Fruit fly (Drosophila melanogaster) whole organism, adult: Measurements from ENCODE around the gene CG13078.

Source experiments
- CG11617 ChIP-seq: fragments of 200-800 bp; sonication (Bioruptor generic); optimal IDR thresholded peaks from 2 replicates; lab custom pipeline; 2017; ENCODE audit warnings: mild to moderate bottlenecking, missing biosample characterization, missing genetic modification reagents, missing genetic modification characterization
- CG12768 ChIP-seq: fragments of 200-800 bp; sonication (Bioruptor generic); optimal IDR thresholded peaks from 2 replicates; lab custom pipeline; 2017; ENCODE audit warnings: missing biosample characterization, missing genetic modification characterization, mild to moderate bottlenecking, moderate library complexity, missing genetic modification reagents
- CG14711 ChIP-seq: fragments of 200-800 bp; sonication (Bioruptor generic); optimal IDR thresholded peaks from 2 replicates; lab custom pipeline; 2018; ENCODE audit warnings: missing biosample characterization, mild to moderate bottlenecking, missing genetic modification characterization, moderate library complexity
- CG1620 ChIP-seq: fragments of 200-800 bp; sonication (Bioruptor generic); optimal IDR thresholded peaks from 2 replicates; lab custom pipeline; 2016; ENCODE audit warnings: missing biosample characterization, missing genetic modification characterization
- CG33017 ChIP-seq: fragments of 200-800 bp; sonication (Bioruptor generic); optimal IDR thresholded peaks from 2 replicates; lab custom pipeline; 2018; ENCODE audit warnings: missing biosample characterization, mild to moderate bottlenecking, missing genetic modification characterization, moderate library complexity
- CG5204 ChIP-seq: fragments of 200-800 bp; sonication (Bioruptor generic); optimal IDR thresholded peaks from 2 replicates; lab custom pipeline; 2016; ENCODE audit warnings: missing biosample characterization, missing genetic modification characterization
- CG7045 ChIP-seq: fragments of 200-800 bp; sonication (Bioruptor generic); optimal IDR thresholded peaks from 2 replicates; lab custom pipeline; 2017; ENCODE audit warnings: missing biosample characterization, mild to moderate bottlenecking, missing genetic modification characterization
- CG7101 ChIP-seq: fragments of 200-800 bp; sonication (Bioruptor generic); optimal IDR thresholded peaks from 2 replicates; lab custom pipeline; 2018; ENCODE audit warnings: missing biosample characterization, mild to moderate bottlenecking, missing genetic modification characterization, moderate library complexity
- Clk ChIP-seq: fragments of 200-800 bp; sonication (Bioruptor generic); optimal IDR thresholded peaks from 2 replicates; lab custom pipeline; 2017; ENCODE audit warnings: missing biosample characterization, missing genetic modification characterization
- Crg-1 ChIP-seq: fragments of 200-800 bp; sonication (Bioruptor generic); optimal IDR thresholded peaks from 2 replicates; lab custom pipeline; 2016; ENCODE audit warnings: missing biosample characterization, missing genetic modification characterization
- Hr96 ChIP-seq: fragments of 200-800 bp; sonication (Bioruptor generic); optimal IDR thresholded peaks from 2 replicates; lab custom pipeline; 2016; ENCODE audit warnings: missing biosample characterization, missing genetic modification characterization
- Mnt ChIP-seq: fragments of 200-800 bp; sonication (Bioruptor generic); optimal IDR thresholded peaks from 2 replicates; lab custom pipeline; 2016; ENCODE audit warnings: missing biosample characterization, mild to moderate bottlenecking, missing genetic modification characterization
- bab1 ChIP-seq: fragments of 200-800 bp; sonication (Bioruptor generic); optimal IDR thresholded peaks from 3 replicates; lab custom pipeline; 2019; ENCODE audit warnings: missing biosample characterization, mild to moderate bottlenecking, missing genetic modification characterization, moderate library complexity
- cic ChIP-seq: fragments of 200-800 bp; sonication (Bioruptor generic); optimal IDR thresholded peaks from 2 replicates; lab custom pipeline; 2017; ENCODE audit warnings: missing biosample characterization, mild to moderate bottlenecking, missing genetic modification characterization, moderate library complexity
- cnc ChIP-seq, 2 experiments: fragments of >200 bp; optimal IDR thresholded peaks; 2 replicates each; lab custom pipeline; 2017
- kay ChIP-seq: fragments of 200-800 bp; sonication (Bioruptor generic); peaks from one replicate; lab custom pipeline; 2016; ENCODE audit warnings: missing biosample characterization, missing genetic modification characterization, borderline replicate concordance
- ovo ChIP-seq: fragments of 200-800 bp; sonication (Bioruptor generic); optimal IDR thresholded peaks from 2 replicates; lab custom pipeline; 2016; ENCODE audit warnings: missing biosample characterization, missing genetic modification characterization
- pad ChIP-seq: fragments of 200-800 bp; sonication (Bioruptor generic); optimal IDR thresholded peaks from 3 replicates; lab custom pipeline; 2017; ENCODE audit warnings: missing biosample characterization, missing genetic modification characterization, mild to moderate bottlenecking, moderate library complexity, missing genetic modification reagents
- tj ChIP-seq: fragments of 200-800 bp; sonication (Bioruptor generic); optimal IDR thresholded peaks from 3 replicates; lab custom pipeline; 2017; ENCODE audit warnings: missing biosample characterization, mild to moderate bottlenecking, missing genetic modification characterization, moderate library complexity
- toe ChIP-seq: fragments of 200-800 bp; sonication (Bioruptor generic); optimal IDR thresholded peaks from 2 replicates; lab custom pipeline; 2016; ENCODE audit warnings: missing biosample characterization, missing genetic modification characterization

The CG13078 gene

DNA sequence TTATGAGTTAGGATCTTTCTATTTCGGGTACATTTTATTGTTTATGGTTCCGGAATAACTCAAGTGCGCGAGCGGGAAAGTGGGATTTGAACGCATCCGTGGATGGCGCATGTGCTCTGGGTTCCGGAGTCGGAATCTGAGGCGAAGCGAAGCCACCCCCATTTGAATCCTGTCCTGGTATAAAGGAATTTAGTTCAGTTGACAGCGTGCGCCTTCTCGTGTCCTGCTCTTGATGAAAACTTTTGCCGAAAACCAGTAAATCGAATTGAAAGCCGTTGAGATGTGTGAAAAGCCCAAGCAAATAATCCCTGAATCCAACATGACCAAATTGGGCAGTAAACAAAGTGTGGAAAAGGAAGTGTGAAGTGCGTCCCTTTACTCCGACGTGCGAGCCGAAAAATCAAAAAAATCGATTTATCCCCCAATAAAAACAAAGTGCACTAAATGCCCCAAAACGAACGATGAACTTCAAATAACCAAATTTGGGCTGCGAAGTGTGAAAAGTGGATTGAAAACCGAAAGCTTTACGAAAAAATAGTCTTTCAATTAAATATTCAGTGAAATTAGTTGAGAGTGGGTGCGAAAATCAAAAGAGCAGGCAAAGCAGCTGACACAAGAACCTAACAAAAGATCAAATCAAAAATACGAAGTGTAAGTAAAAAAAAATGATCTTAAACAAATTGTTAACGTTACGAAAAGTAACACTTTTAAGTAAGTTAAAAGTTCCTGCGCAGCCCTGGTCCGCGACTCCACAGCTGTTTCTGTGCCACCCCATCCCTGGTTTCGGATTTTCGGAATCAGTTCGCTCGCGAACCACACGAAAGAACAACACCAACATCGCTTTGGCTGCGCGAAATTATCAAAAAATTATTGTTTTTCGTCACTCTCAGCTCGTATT lies 23.0 kb downstream of the CG13078 start, which contains the start of gene Lar:
Gene Lar (plus strand): TSS at position 188 of the 898 bp plus-strand sequence.
- peak; percentile 19 for TF ChIP-seq CG14711 (tag; lab: Kevin White, UChicago)
- peak; percentile 32 for TF ChIP-seq CG33017
- peak; percentile 1 for TF ChIP-seq pad (GFP tag; lab: Kevin White, UChicago)
- peak; percentile 56 for TF ChIP-seq toe (GFP tag; lab: Kevin White, UChicago)
- TF ChIP-seq Mnt (GFP tag; lab: Kevin White, UChicago) = peak; percentile 38
- no peak for TF ChIP-seq CG1620 (GFP tag; lab: Kevin White, UChicago)
- TF ChIP-seq tj = peak; percentile 43
- no peak for TF ChIP-seq cnc (optimal IDR thresholded peaks at IDR 0.05; lab: Kevin White, UChicago)
- peak; percentile 60 for TF ChIP-seq Crg-1 (GFP tag; lab: Kevin White, UChicago)
- TF ChIP-seq Hr96 = peak; percentile 47
- TF ChIP-seq CG7045 = peak; percentile 34
- peak; percentile 23 for TF ChIP-seq Clk (GFP tag; lab: Kevin White, UChicago)
- TF ChIP-seq ovo (GFP tag; lab: Kevin White, UChicago) = no peak
- no peak for TF ChIP-seq CG5204 (GFP tag; lab: Kevin White, UChicago)
- TF ChIP-seq kay (GFP tag; lab: Kevin White, UChicago) = no peak
- TF ChIP-seq CG7101 (tag; lab: Kevin White, UChicago) = peak; percentile 63
- peak; percentile 61 for TF ChIP-seq CG11617 (GFP tag; lab: Kevin White, UChicago)
- peak; percentile 27 for TF ChIP-seq bab1 (GFP tag; lab: Kevin White, UChicago)
- TF ChIP-seq cic (GFP tag; lab: Kevin White, UChicago) = peak; percentile 72
- peak; percentile 46 for TF ChIP-seq CG12768 (GFP tag; lab: Kevin White, UChicago)

DNA sequence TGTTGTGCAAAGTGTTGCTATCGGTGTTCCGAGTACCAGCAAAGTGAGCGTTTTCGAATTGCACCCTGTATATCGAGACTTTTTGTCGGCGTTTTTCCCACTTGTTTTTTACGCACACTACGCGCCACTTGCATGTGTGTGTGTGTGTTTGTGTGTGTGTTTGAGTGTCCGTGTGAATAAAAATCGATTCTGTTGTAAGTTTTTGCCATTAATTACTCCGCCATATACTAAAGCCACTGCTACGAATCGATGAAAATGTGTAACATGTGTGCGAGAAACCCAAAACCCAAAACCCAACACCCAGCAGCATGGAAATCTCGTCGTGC lies 23.6 kb downstream of the CG13078 start:
- TF ChIP-seq cic (GFP tag; lab: Kevin White, UChicago) (peak; percentile 38), tj (peak; percentile 14), cnc (optimal IDR thresholded peaks at IDR 0.05; lab: Kevin White, UChicago) (no peak), Mnt (GFP tag; lab: Kevin White, UChicago) (no peak), CG7101 (tag; lab: Kevin White, UChicago) (no peak), kay (GFP tag; lab: Kevin White, UChicago) (no peak)

DNA sequence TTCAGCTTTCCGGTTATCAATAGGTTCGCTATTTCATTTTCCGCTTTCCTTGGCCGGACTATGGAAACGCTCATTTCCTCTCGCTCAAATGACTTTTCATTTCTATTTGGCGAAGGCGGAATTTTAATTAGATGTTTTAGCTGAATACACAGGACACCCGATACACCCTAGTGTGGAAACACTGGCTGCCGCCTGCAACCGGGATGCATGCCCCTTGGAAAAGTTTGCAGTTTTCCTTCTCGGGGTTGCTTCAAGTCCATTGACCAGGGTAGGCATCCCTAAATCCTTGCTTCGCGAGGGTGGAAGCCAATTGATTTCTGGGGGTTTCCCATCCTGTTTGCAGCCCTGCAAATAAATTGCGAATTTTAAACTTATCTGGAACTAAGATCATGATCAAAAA lies 25.2 kb downstream of the CG13078 start:
- TF ChIP-seq ovo (GFP tag; lab: Kevin White, UChicago) = no peak
- TF ChIP-seq CG11617 (GFP tag; lab: Kevin White, UChicago) = no peak
- no peak for TF ChIP-seq cnc (optimal IDR thresholded peaks at IDR 0.05; lab: Kevin White, UChicago)
- TF ChIP-seq CG14711 (tag; lab: Kevin White, UChicago) = no peak
- no peak for TF ChIP-seq Crg-1 (GFP tag; lab: Kevin White, UChicago)
- no peak for TF ChIP-seq toe (GFP tag; lab: Kevin White, UChicago)
- TF ChIP-seq CG1620 (GFP tag; lab: Kevin White, UChicago) = no peak
- no peak for TF ChIP-seq CG7045
- TF ChIP-seq kay (GFP tag; lab: Kevin White, UChicago) = no peak
- no peak for TF ChIP-seq tj
- no peak for TF ChIP-seq Hr96
- TF ChIP-seq CG33017 = no peak
- TF ChIP-seq CG12768 (GFP tag; lab: Kevin White, UChicago) = no peak

DNA sequence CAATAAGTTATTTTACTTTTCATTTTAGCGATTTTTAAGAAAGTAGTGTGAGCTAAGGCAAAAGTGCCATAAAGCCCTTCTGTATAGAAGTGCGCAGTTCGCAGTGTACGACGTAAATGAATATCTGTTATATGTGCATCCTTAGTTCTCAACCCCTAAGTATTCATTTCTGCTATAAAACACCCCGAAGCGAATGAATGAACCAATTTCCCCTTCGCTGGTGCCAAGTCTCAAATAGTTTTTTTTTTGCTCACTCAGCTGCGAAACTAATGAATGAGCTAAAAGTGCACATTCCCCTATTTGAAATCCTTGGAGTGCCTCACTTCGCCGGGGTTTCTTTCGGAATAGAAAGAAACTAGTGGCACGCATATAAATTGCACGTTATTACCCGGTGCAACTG lies 26.9 kb downstream of the CG13078 start:
- TF ChIP-seq pad (GFP tag; lab: Kevin White, UChicago) = peak; percentile 96
- TF ChIP-seq tj = no peak

DNA sequence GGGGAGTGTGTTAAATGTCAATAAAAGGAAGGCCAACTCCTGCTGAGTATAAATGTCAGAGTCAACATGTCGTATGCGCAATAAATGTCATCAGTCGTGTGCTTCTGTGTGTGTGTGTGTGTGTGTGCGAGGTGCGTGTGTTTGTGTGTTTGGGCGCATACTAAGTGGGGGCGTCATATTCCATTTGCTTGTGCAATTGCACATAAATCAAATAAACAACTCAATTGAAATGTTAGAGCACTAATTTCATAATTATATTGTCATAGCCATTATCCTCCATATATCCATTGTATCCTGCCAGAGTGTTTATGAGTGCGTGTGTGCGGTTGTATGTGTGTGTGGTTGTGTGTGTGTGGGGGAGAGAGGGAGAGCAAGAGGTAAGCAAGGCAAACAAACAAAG lies 30.4 kb downstream of the CG13078 start:
- no peak for TF ChIP-seq tj
- TF ChIP-seq cic (GFP tag; lab: Kevin White, UChicago) = no peak
- TF ChIP-seq CG7101 (tag; lab: Kevin White, UChicago) = no peak
- no peak for TF ChIP-seq kay (GFP tag; lab: Kevin White, UChicago)
- TF ChIP-seq Clk (GFP tag; lab: Kevin White, UChicago) = no peak
- TF ChIP-seq toe (GFP tag; lab: Kevin White, UChicago) = no peak
- no peak for TF ChIP-seq ovo (GFP tag; lab: Kevin White, UChicago)
- TF ChIP-seq bab1 (GFP tag; lab: Kevin White, UChicago) = no peak
- no peak for TF ChIP-seq CG7045
- no peak for TF ChIP-seq Mnt (GFP tag; lab: Kevin White, UChicago)
- no peak for TF ChIP-seq CG1620 (GFP tag; lab: Kevin White, UChicago)
- TF ChIP-seq Hr96 = no peak
- no peak for TF ChIP-seq CG12768 (GFP tag; lab: Kevin White, UChicago)
- no peak for TF ChIP-seq CG33017
- no peak for TF ChIP-seq CG11617 (GFP tag; lab: Kevin White, UChicago)
- no peak for TF ChIP-seq CG14711 (tag; lab: Kevin White, UChicago)
- TF ChIP-seq pad (GFP tag; lab: Kevin White, UChicago) = no peak

DNA sequence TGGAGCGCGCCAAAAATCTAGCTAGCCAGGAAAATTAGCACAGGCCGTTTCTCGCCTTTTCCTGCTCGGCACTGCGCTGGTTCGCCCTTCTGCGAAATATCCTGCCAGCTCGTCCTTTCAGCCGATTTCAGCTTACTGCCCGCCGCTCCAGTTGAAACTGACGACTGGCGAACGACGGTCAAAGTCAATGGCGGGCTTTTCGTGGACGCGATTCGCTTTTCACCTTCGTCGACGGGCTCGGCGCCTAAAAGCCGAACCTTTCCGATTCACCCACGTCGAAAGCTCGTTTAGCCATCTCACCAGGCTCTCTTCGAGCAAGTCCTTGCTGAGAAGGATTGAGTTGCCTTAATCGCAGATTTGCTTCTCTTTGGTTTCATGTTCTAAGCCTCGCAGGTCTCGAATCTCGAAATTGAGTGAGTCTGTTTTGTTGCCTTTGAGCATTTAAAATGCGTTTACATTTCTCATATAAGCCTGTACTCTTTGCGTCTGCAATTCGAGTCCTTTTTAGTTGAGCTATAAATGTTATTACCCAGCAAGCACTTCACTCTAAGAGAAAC lies 41.7 kb downstream of the CG13078 start:
- TF ChIP-seq toe (GFP tag; lab: Kevin White, UChicago) (no peak), cic (GFP tag; lab: Kevin White, UChicago) (no peak), CG33017 (no peak), CG14711 (tag; lab: Kevin White, UChicago) (no peak), bab1 (GFP tag; lab: Kevin White, UChicago) (no peak), CG5204 (GFP tag; lab: Kevin White, UChicago) (no peak), CG7101 (tag; lab: Kevin White, UChicago) (no peak), cnc (optimal IDR thresholded peaks at IDR 0.05; lab: Kevin White, UChicago) (no peak), CG7045 (no peak), CG11617 (GFP tag; lab: Kevin White, UChicago) (no peak)
